Worm (Caenorhabditis elegans): ENCODE measurements around the gene F09E10.5.

- TF ChIP-seq lin-13 (tag; optimal IDR thresholded peaks at IDR 0.05) (no peak), snpc-4 (tag; optimal IDR thresholded peaks at IDR 0.05) (no peak), cnd-1 (tag; optimal IDR thresholded peaks at IDR 0.05) (no peak), mab-5 (tag; optimal IDR thresholded peaks at IDR 0.05) (no peak), unc-39 (tag; optimal IDR thresholded peaks at IDR 0.05) (no peak), pha-4 (tag; optimal IDR thresholded peaks at IDR 0.05) (no peak), nhr-237 (tag; optimal IDR thresholded peaks at IDR 0.05) (no peak), elt-3 (tag; optimal IDR thresholded peaks at IDR 0.05) (no peak), ces-1 (GFP tag; optimal IDR thresholded peaks at IDR 0.05) (no peak)
These were observed 34.0 kb upstream of the F09E10.5 start for ce11 chrX:1528107-1528506.

Data from whole organism, mixed stage, embryonic.